Fruit fly (Drosophila melanogaster) Kc167 (cell line): ENCODE data around the gene CG7778.

Source experiments
- Myc ChIP-seq: fragments of >200 bp; optimal IDR thresholded peaks from 2 replicates; lab custom pipeline; 2017; ENCODE audit warnings: missing external identifiers
- Sin3A ChIP-seq: fragments of >200 bp; optimal IDR thresholded peaks from 2 replicates; lab custom pipeline; 2018; ENCODE audit warnings: missing external identifiers
- h ChIP-seq: fragments of >200 bp; optimal IDR thresholded peaks from 3 replicates; lab custom pipeline; 2018; ENCODE audit warnings: missing external identifiers
- insv ChIP-seq: fragments of >200 bp; optimal IDR thresholded peaks from 3 replicates; lab custom pipeline; 2018; ENCODE audit warnings: missing external identifiers
- psq ChIP-seq: fragments of >200 bp; optimal IDR thresholded peaks from 2 replicates; lab custom pipeline; 2017; ENCODE audit warnings: missing external identifiers
- ttk ChIP-seq: sonication (Bioruptor generic); optimal IDR thresholded peaks from 2 replicates; lab custom pipeline; 2017; ENCODE audit warnings: missing external identifiers

Gene CG7778

dm6 chr2L:8344536-8344935 lies 1.9 kb upstream of the CG7778 start:
- TF ChIP-seq insv (lab: Kevin White, UChicago) (no peak), psq (lab: Kevin White, UChicago) (no peak), Myc (no peak), h (no peak), ttk (lab: Kevin White, UChicago) (no peak), Sin3A (lab: Kevin White, UChicago) (no peak)

- TF ChIP-seq h (no peak), psq (lab: Kevin White, UChicago) (no peak), Sin3A (lab: Kevin White, UChicago) (no peak), insv (lab: Kevin White, UChicago) (no peak), Myc (no peak), ttk (lab: Kevin White, UChicago) (no peak)
These were observed 4.2 kb downstream of the CG7778 start for dm6 chr2L:8350560-8351171.

DNA sequence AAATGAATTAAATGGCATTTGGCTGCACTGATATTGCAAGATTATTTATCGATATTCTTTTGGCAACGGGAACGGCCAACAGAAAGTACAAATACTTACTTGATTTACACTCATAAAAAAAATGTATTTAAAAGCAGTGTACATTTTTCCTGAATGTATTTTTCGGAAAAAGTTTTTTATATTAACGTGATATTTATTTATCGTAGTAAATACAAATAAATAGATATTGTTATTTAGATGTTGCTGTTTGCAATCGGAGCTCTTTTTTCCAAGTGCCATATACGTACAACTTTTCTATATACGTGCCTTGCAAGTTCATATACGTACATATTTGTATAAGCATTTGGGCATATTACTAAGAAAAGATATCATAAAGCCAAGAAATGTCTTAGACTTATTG lies 4.9 kb downstream of the CG7778 start:
- TF ChIP-seq ttk (lab: Kevin White, UChicago) (no peak), Myc (no peak), insv (lab: Kevin White, UChicago) (no peak), h (no peak), Sin3A (lab: Kevin White, UChicago) (no peak), psq (lab: Kevin White, UChicago) (no peak)

- no peak for TF ChIP-seq psq (lab: Kevin White, UChicago)
- no peak for TF ChIP-seq Sin3A (lab: Kevin White, UChicago)
- no peak for TF ChIP-seq ttk (lab: Kevin White, UChicago)
- TF ChIP-seq h: no peak
- TF ChIP-seq Myc: no peak
- TF ChIP-seq insv (lab: Kevin White, UChicago): no peak
These were observed 5.4 kb downstream of the CG7778 start, which contains the start of gene Mur29B for dm6 chr2L:8351864-8352263. Gene Mur29B, plus strand, starts transcription at chr2L:8352187.

dm6 chr2L:8355419-8355818 lies 9.0 kb downstream of the CG7778 start:
- no peak for TF ChIP-seq h
- TF ChIP-seq psq (lab: Kevin White, UChicago): no peak
- TF ChIP-seq Myc: no peak

- TF ChIP-seq h (no peak), psq (lab: Kevin White, UChicago) (no peak), Myc (no peak), Sin3A (lab: Kevin White, UChicago) (no peak), insv (lab: Kevin White, UChicago) (no peak), ttk (lab: Kevin White, UChicago) (no peak)
These were observed 15.0 kb downstream of the CG7778 start for dm6 chr2L:8361204-8361952.

DNA sequence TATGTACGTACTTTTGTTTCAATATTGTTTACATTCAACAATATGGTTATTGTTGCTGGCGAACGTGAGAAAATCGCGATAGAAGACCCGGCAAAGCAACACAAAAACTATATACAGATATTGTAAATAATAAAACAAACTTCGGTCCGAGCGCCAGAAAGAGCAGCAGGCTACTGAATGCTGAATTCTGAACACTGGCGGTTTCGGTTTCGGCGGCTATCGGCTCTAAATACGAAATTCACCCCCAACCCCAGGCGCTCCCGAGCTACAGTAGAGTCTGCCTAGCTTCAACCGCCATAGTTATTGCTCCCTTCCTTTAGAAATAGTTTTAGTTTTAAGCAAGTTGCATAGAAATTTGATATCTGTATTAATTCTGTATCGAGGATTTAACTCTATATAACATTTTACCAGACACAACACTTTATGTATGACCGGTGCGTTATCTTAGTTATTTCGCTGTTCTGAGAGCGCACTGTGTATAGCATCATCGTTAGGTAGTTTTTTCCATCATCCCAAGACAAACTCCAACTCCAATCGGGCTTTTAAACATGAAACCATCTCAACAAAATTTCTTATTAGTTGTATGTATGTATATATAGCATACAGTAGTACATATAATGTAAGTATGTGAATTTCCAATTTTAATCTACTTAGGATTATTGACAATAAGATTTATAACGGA lies 16.0 kb downstream of the CG7778 start, which contains the start of gene CG7627:
Gene CG7627, minus strand, starts transcription at position 197 of the 682 bp plus-strand sequence.
- TF ChIP-seq Myc: no peak

- TF ChIP-seq insv (lab: Kevin White, UChicago): no peak
- TF ChIP-seq ttk (lab: Kevin White, UChicago): no peak
- no peak for TF ChIP-seq psq (lab: Kevin White, UChicago)
These were observed 16.5 kb downstream of the CG7778 start for dm6 chr2L:8362955-8363285.

- TF ChIP-seq Sin3A (lab: Kevin White, UChicago): no peak
- TF ChIP-seq insv (lab: Kevin White, UChicago): no peak
- no peak for TF ChIP-seq Myc
These were observed 17.9 kb downstream of the CG7778 start, which contains the start of the genes RpS13 and CSN8 for dm6 chr2L:8364006-8364956. Gene RpS13, minus strand, starts transcription at chr2L:8364662. Gene CSN8, plus strand, starts transcription at chr2L:8364855.

dm6 chr2L:8365701-8366643 lies 19.6 kb downstream of the CG7778 start, which contains the start of gene Pp2A-29B:
Gene Pp2A-29B, plus strand, starts transcription at chr2L:8366038.
- TF ChIP-seq h (no peak), ttk (lab: Kevin White, UChicago) (no peak), psq (lab: Kevin White, UChicago) (no peak), Sin3A (lab: Kevin White, UChicago) (no peak), insv (lab: Kevin White, UChicago) (no peak), Myc (no peak)
